Fruit fly (Drosophila melanogaster): ENCODE data around the gene CG13004.

The CG13004 gene

dm6 chrX:16778138-16778672, 57.1 kb downstream of the CG13004 start:
- TF ChIP-seq fru (GFP tag; optimal IDR thresholded peaks at IDR 0.05), result no peak
- no peak for TF ChIP-seq GATAd (GFP tag; optimal IDR thresholded peaks at IDR 0.05)
- no peak for TF ChIP-seq pan (optimal IDR thresholded peaks at IDR 0.05)
- TF ChIP-seq rgr (GFP tag; optimal IDR thresholded peaks at IDR 0.05), result no peak
- no peak for TF ChIP-seq OdsH (GFP tag; optimal IDR thresholded peaks at IDR 0.05)
- TF ChIP-seq Hr78 (GFP tag; optimal IDR thresholded peaks at IDR 0.05), result no peak
- no peak for TF ChIP-seq Rel (GFP tag; optimal IDR thresholded peaks at IDR 0.05)
- no peak for TF ChIP-seq Rel (tag; optimal IDR thresholded peaks at IDR 0.05)
- no peak for TF ChIP-seq CG9705 (GFP tag; optimal IDR thresholded peaks at IDR 0.05)
- no peak for TF ChIP-seq lola (GFP tag; optimal IDR thresholded peaks at IDR 0.05)
- TF ChIP-seq Hr83 (GFP tag; optimal IDR thresholded peaks at IDR 0.05; ENCODE audit: poor library complexity, severe bottlenecking), result no peak
- TF ChIP-seq N (GFP tag; optimal IDR thresholded peaks at IDR 0.05), result no peak
- no peak for TF ChIP-seq tai (GFP tag; optimal IDR thresholded peaks at IDR 0.05)
- no peak for TF ChIP-seq Dif (GFP tag; optimal IDR thresholded peaks at IDR 0.05; ENCODE audit: partially characterized antibody)
- no peak for TF ChIP-seq Vsx2 (GFP tag; optimal IDR thresholded peaks at IDR 0.05; ENCODE audit: partially characterized antibody)
- no peak for TF ChIP-seq Dfd (GFP tag; optimal IDR thresholded peaks at IDR 0.05)
- no peak for TF ChIP-seq Jra (GFP tag; optimal IDR thresholded peaks at IDR 0.05)
- TF ChIP-seq br (GFP tag; optimal IDR thresholded peaks at IDR 0.05), result no peak
- TF ChIP-seq CG32264 (GFP tag; optimal IDR thresholded peaks at IDR 0.05), result no peak
